Worm (Caenorhabditis elegans) whole organism, L3 larva: ENCODE results near the gene rad-23.

Source experiments
- R02D3.7 ChIP-seq: fragments of 150-350 bp; optimal IDR thresholded peaks from 2 replicates; lab custom pipeline; 2014; ENCODE audit warnings: missing biosample characterization, missing genetic modification characterization
- ZK546.5 ChIP-seq: sonication (generic microtip); optimal IDR thresholded peaks from 2 replicates; lab custom pipeline; 2017; ENCODE audit warnings: missing biosample characterization, missing genetic modification characterization
- ama-1 ChIP-seq: fragments of 150-350 bp; optimal IDR thresholded peaks from 2 replicates; lab custom pipeline; 2018
- ceh-16 ChIP-seq: sonication (generic microtip); optimal IDR thresholded peaks from 2 replicates; lab custom pipeline; 2017; ENCODE audit warnings: missing biosample characterization, missing genetic modification characterization
- ceh-28 ChIP-seq: fragments of 150-350 bp; optimal IDR thresholded peaks from 2 replicates; lab custom pipeline; 2014; ENCODE audit warnings: missing biosample characterization, missing genetic modification reagents, missing genetic modification characterization
- ceh-82 ChIP-seq: fragments of 150-350 bp; optimal IDR thresholded peaks from 2 replicates; lab custom pipeline; 2014; ENCODE audit warnings: missing biosample characterization, missing genetic modification characterization
- ceh-9 ChIP-seq: sonication (generic microtip); optimal IDR thresholded peaks from 2 replicates; lab custom pipeline; 2018; ENCODE audit warnings: missing biosample characterization, missing genetic modification characterization
- daf-12 ChIP-seq: fragments of 150-350 bp; optimal IDR thresholded peaks from 2 replicates; lab custom pipeline; 2014; ENCODE audit warnings: missing biosample characterization, missing genetic modification reagents, missing genetic modification characterization
- egl-27 ChIP-seq: sonication (generic microtip); optimal IDR thresholded peaks from 4 replicates; lab custom pipeline; 2017; ENCODE audit warnings: missing biosample characterization, missing genetic modification reagents, missing genetic modification characterization
- egl-5 ChIP-seq: fragments of 150-350 bp; optimal IDR thresholded peaks from 2 replicates; lab custom pipeline; 2017; ENCODE audit warnings: missing biosample characterization, missing genetic modification reagents, missing genetic modification characterization, inconsistent platforms
- elt-2 ChIP-seq: sonication (generic microtip); optimal IDR thresholded peaks from 2 replicates; lab custom pipeline; 2016; ENCODE audit warnings: missing genetic modification reagents, mild to moderate bottlenecking, missing genetic modification characterization, missing compliant biosample characterization
- elt-3 ChIP-seq, 3 experiments: fragments of 150-350 bp in 1 of 3; sonication (generic microtip) in 2 of 3; optimal IDR thresholded peaks; 2 replicates in 2 of 3; 4 replicates in 1 of 3; lab custom pipeline; 2014 to 2017; ENCODE audit warnings: missing biosample characterization in 3 of 3, missing genetic modification characterization in 3 of 3
- eor-1 ChIP-seq, 2 experiments: fragments of 150-350 bp; optimal IDR thresholded peaks; 2 replicates each; lab custom pipeline; 2014 to 2018; ENCODE audit warnings: missing biosample characterization in 2 of 2, missing genetic modification characterization in 2 of 2
- fkh-10 ChIP-seq: sonication (generic microtip); optimal IDR thresholded peaks from 2 replicates; lab custom pipeline; 2017; ENCODE audit warnings: missing biosample characterization, missing genetic modification reagents, missing genetic modification characterization
- fkh-2 ChIP-seq: fragments of 150-350 bp; optimal IDR thresholded peaks from 2 replicates; lab custom pipeline; 2014; ENCODE audit warnings: missing biosample characterization, missing genetic modification reagents, missing genetic modification characterization
- fos-1 ChIP-seq: fragments of 150-350 bp; optimal IDR thresholded peaks from 2 replicates; lab custom pipeline; 2014; ENCODE audit warnings: missing biosample characterization, missing genetic modification characterization
- hmg-11 ChIP-seq: sonication (generic microtip); optimal IDR thresholded peaks from 2 replicates; lab custom pipeline; 2016; ENCODE audit warnings: missing genetic modification characterization, missing compliant biosample characterization
- jun-1 ChIP-seq: fragments of 150-350 bp; optimal IDR thresholded peaks from 2 replicates; lab custom pipeline; 2014; ENCODE audit warnings: missing biosample characterization, missing genetic modification reagents, missing genetic modification characterization
- lin-15B ChIP-seq: fragments of 150-350 bp; optimal IDR thresholded peaks from 2 replicates; lab custom pipeline; 2014; ENCODE audit warnings: missing biosample characterization, missing genetic modification characterization
- lin-39 ChIP-seq: fragments of 150-350 bp; optimal IDR thresholded peaks from 2 replicates; lab custom pipeline; 2018; ENCODE audit warnings: missing biosample characterization, missing genetic modification reagents, missing genetic modification characterization
- lsy-12 ChIP-seq: sonication (generic microtip); optimal IDR thresholded peaks from 2 replicates; lab custom pipeline; 2016; ENCODE audit warnings: mild to moderate bottlenecking, missing genetic modification characterization, missing compliant biosample characterization
- mdl-1 ChIP-seq: fragments of 150-350 bp; optimal IDR thresholded peaks from 2 replicates; lab custom pipeline; 2014; ENCODE audit warnings: missing biosample characterization, missing genetic modification characterization
- mml-1 ChIP-seq: fragments of 150-350 bp; sonication (generic microtip); optimal IDR thresholded peaks from 3 replicates; lab custom pipeline; 2014; ENCODE audit warnings: missing biosample characterization, missing genetic modification characterization
- nfya-1 ChIP-seq: sonication (generic microtip); optimal IDR thresholded peaks from 2 replicates; lab custom pipeline; 2017; ENCODE audit warnings: missing genetic modification characterization, mild to moderate bottlenecking, missing compliant biosample characterization, antibody characterized with exemption, moderate library complexity; ENCODE audit not compliant: insufficient read depth
- nhr-11 ChIP-seq: fragments of 150-350 bp; optimal IDR thresholded peaks from 2 replicates; lab custom pipeline; 2014; ENCODE audit warnings: missing biosample characterization, missing genetic modification characterization
- nhr-23 ChIP-seq: fragments of 150-350 bp; optimal IDR thresholded peaks from 2 replicates; lab custom pipeline; 2014; ENCODE audit warnings: missing biosample characterization, missing genetic modification reagents, missing genetic modification characterization
- nhr-237 ChIP-seq: fragments of 150-350 bp; optimal IDR thresholded peaks from 2 replicates; lab custom pipeline; 2014; ENCODE audit warnings: missing biosample characterization, missing genetic modification characterization
- nhr-25 ChIP-seq: sonication (generic microtip); optimal IDR thresholded peaks from 2 replicates; lab custom pipeline; 2017; ENCODE audit warnings: missing biosample characterization, missing genetic modification characterization
- nhr-28 ChIP-seq: fragments of 150-350 bp; optimal IDR thresholded peaks from 2 replicates; lab custom pipeline; 2014; ENCODE audit warnings: missing biosample characterization, missing genetic modification characterization
- nhr-43 ChIP-seq: sonication (generic microtip); optimal IDR thresholded peaks from 2 replicates; lab custom pipeline; 2016; ENCODE audit warnings: mild to moderate bottlenecking, missing genetic modification characterization, missing compliant biosample characterization; ENCODE audit not compliant: poor library complexity, severe bottlenecking
- nhr-76 ChIP-seq: fragments of 150-350 bp; sonication (generic microtip); optimal IDR thresholded peaks from 5 replicates; lab custom pipeline; 2014; ENCODE audit warnings: missing biosample characterization, missing genetic modification characterization
- nhr-77 ChIP-seq: fragments of 150-350 bp; optimal IDR thresholded peaks from 2 replicates; lab custom pipeline; 2014; ENCODE audit warnings: missing biosample characterization, missing genetic modification characterization
- pha-4 ChIP-seq: fragments of 150-350 bp; optimal IDR thresholded peaks from 2 replicates; lab custom pipeline; 2014; ENCODE audit warnings: missing biosample characterization, missing genetic modification reagents, missing genetic modification characterization
- pqm-1 ChIP-seq: fragments of 150-350 bp; optimal IDR thresholded peaks from 2 replicates; lab custom pipeline; 2017; ENCODE audit warnings: missing biosample characterization, missing genetic modification characterization, inconsistent platforms
- skn-1 ChIP-seq: fragments of 150-350 bp; optimal IDR thresholded peaks from 2 replicates; lab custom pipeline; 2014; ENCODE audit warnings: missing biosample characterization, missing genetic modification characterization
- snpc-4 ChIP-seq: fragments of 150-350 bp; optimal IDR thresholded peaks from 2 replicates; lab custom pipeline; 2014; ENCODE audit warnings: missing biosample characterization, missing genetic modification characterization
- unc-39 ChIP-seq: sonication (generic microtip); optimal IDR thresholded peaks from 4 replicates; lab custom pipeline; 2017; ENCODE audit warnings: missing biosample characterization, missing genetic modification characterization
- unc-62 ChIP-seq: fragments of 150-350 bp; sonication (generic microtip); optimal IDR thresholded peaks from 4 replicates; lab custom pipeline; 2014; ENCODE audit warnings: missing biosample characterization, missing genetic modification reagents, missing genetic modification characterization
- zag-1 ChIP-seq: fragments of 150-350 bp; optimal IDR thresholded peaks from 2 replicates; lab custom pipeline; 2014; ENCODE audit warnings: missing biosample characterization, missing genetic modification characterization
- ztf-11 ChIP-seq: fragments of 150-350 bp; optimal IDR thresholded peaks from 2 replicates; lab custom pipeline; 2014; ENCODE audit warnings: missing biosample characterization, missing genetic modification characterization
- ztf-4 ChIP-seq: fragments of 150-350 bp; optimal IDR thresholded peaks from 2 replicates; lab custom pipeline; 2014; ENCODE audit warnings: missing biosample characterization, missing genetic modification characterization

Gene rad-23

ce11 chrII:11652679-11653174, at the start of gene rad-23, which contains the start of gene rpn-12:
TSS of gene rad-23 (minus strand) at chrII:11652729.
TSS of gene rpn-12 (plus strand) at chrII:11653124.
- TF ChIP-seq elt-3 (tag; optimal IDR thresholded peaks at IDR 0.05; lab: Kevin White, UChicago) (no peak), lsy-12 (tag; lab: Kevin White, UChicago) (no peak), pqm-1 (tag; lab: Kevin White, UChicago) (no peak), unc-39 (no peak), elt-2 (peak; percentile 40), egl-27 (tag; lab: Kevin White, UChicago) (no peak), R02D3.7 (tag; lab: Kevin White, UChicago) (peak; percentile 87), nhr-76 (tag; lab: Kevin White, UChicago) (no peak), fos-1 (tag; lab: Kevin White, UChicago) (no peak), unc-62 (GFP tag; lab: Kevin White, UChicago) (no peak), ztf-4 (no peak), jun-1 (tag; lab: Kevin White, UChicago) (peak; percentile 19), nhr-77 (tag; lab: Kevin White, UChicago) (no peak), hmg-11 (tag; lab: Kevin White, UChicago) (no peak), pha-4 (tag; lab: Kevin White, UChicago) (peak; percentile 90), nfya-1 (tag; lab: Kevin White, UChicago) (peak; percentile 83), zag-1 (no peak), skn-1 (tag; lab: Kevin White, UChicago) (peak; percentile 100), nhr-237 (tag; lab: Kevin White, UChicago) (no peak), lin-39 (peak; percentile 69), ama-1 (lab: Kevin White, UChicago) (no peak), snpc-4 (peak; percentile 40), ceh-82 (tag; lab: Kevin White, UChicago) (no peak), daf-12 (tag; lab: Kevin White, UChicago) (no peak), fkh-2 (tag; lab: Kevin White, UChicago) (no peak), ceh-28 (tag; lab: Kevin White, UChicago) (no peak), eor-1 (tag; optimal IDR thresholded peaks at IDR 0.05; lab: Kevin White, UChicago) (no peak), egl-5 (peak; percentile 94), ceh-16 (tag; lab: Kevin White, UChicago) (no peak), nhr-28 (tag; lab: Kevin White, UChicago) (no peak), nhr-25 (tag; lab: Kevin White, UChicago) (peak; percentile 26), fkh-10 (GFP tag; lab: Kevin White, UChicago) (no peak), nhr-11 (no peak), nhr-43 (peak; percentile 28), lin-15B (tag; lab: Kevin White, UChicago) (peak; percentile 83), nhr-23 (tag; lab: Kevin White, UChicago) (peak; percentile 78), ztf-11 (tag; lab: Kevin White, UChicago) (no peak)

DNA sequence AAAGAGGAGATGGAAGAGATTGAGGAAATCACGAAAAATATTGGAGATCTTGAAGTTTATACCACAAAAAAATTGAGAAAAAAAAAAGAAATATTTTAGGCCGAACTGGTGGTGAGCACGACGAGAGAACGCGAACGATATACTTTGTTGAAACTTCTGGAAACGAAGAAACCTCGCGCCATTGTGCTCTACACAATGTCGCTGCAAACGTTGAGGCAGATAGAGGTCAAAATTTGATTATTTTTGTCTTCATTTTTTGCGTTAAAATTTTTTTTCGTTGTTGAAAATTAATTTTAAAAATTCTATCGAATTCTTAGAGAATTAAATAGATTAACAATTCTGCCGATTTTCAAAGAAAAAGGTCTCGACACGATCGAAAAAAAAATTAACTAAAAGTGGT, 48.1 kb upstream of the rad-23 start:
- TF ChIP-seq lin-15B (tag; lab: Kevin White, UChicago) (no peak), mml-1 (tag; lab: Kevin White, UChicago) (no peak), fkh-2 (tag; lab: Kevin White, UChicago) (no peak), mdl-1 (no peak), lin-39 (no peak), R02D3.7 (tag; lab: Kevin White, UChicago) (no peak), ama-1 (lab: Kevin White, UChicago) (no peak), egl-27 (tag; lab: Kevin White, UChicago) (no peak), ceh-16 (tag; lab: Kevin White, UChicago) (no peak), nhr-23 (tag; lab: Kevin White, UChicago) (no peak), hmg-11 (tag; lab: Kevin White, UChicago) (no peak), pqm-1 (tag; lab: Kevin White, UChicago) (no peak), pha-4 (tag; lab: Kevin White, UChicago) (no peak), zag-1 (no peak), nhr-76 (tag; lab: Kevin White, UChicago) (no peak), ZK546.5 (tag; lab: Kevin White, UChicago) (no peak), nhr-43 (no peak), ceh-9 (tag; lab: Kevin White, UChicago) (no peak)
